Fruit fly (Drosophila melanogaster) whole organism, embryonic: ENCODE results near the gene CG12310.
A peak's percentile ranks its signal among the peaks of the same experiment; 100 is the strongest.

Experiments used
- Adf1 ChIP-seq: fragments of 200-800 bp; sonication (Bioruptor generic); IDR thresholded peaks from 2 replicates; pipeline ENCODE4 v1.3.6; 2022; ENCODE audit warnings: missing biosample characterization, missing genetic modification characterization
- Aef1 ChIP-seq: fragments of 200-800 bp; sonication (Bioruptor generic); IDR thresholded peaks from 3 replicates; pipeline ENCODE4 v1.3.6; 2022; ENCODE audit warnings: missing biosample characterization, missing genetic modification characterization
- Asciz ChIP-seq: fragments of 200-800 bp; sonication (Bioruptor generic); optimal IDR thresholded peaks from 2 replicates; lab custom pipeline; 2017; ENCODE audit warnings: missing biosample characterization, mild to moderate bottlenecking, missing genetic modification characterization, missing genetic modification reagents
- B-H1 ChIP-seq: fragments of 200-800 bp; sonication (Bioruptor generic); IDR thresholded peaks from 3 replicates; pipeline ENCODE4 v1.3.6; 2022; ENCODE audit warnings: missing biosample characterization, missing genetic modification characterization
- CG11247 ChIP-seq: fragments of 200-800 bp; sonication (Bioruptor generic); IDR thresholded peaks from 2 replicates; pipeline ENCODE4 v1.3.6; 2022; ENCODE audit warnings: missing biosample characterization, missing genetic modification characterization
- CG15269 ChIP-seq: fragments of 200-800 bp; sonication (Bioruptor generic); optimal IDR thresholded peaks from 2 replicates; lab custom pipeline; 2018; ENCODE audit warnings: missing biosample characterization, mild to moderate bottlenecking, missing genetic modification characterization, moderate library complexity
- CG15696 ChIP-seq: fragments of 200-800 bp; sonication (Bioruptor generic); optimal IDR thresholded peaks from 2 replicates; lab custom pipeline; 2019; ENCODE audit warnings: missing biosample characterization, mild to moderate bottlenecking, missing genetic modification characterization, moderate library complexity
- CG1602 ChIP-seq: fragments of 200-800 bp; sonication (Bioruptor generic); optimal IDR thresholded peaks from 3 replicates; lab custom pipeline; 2016; ENCODE audit warnings: missing biosample characterization, missing genetic modification characterization
- CG16779 ChIP-seq: fragments of 200-800 bp; sonication (Bioruptor generic); IDR thresholded peaks from 2 replicates; pipeline ENCODE4 v1.3.6; 2022; ENCODE audit warnings: missing biosample characterization, missing genetic modification characterization
- CG16815 ChIP-seq: fragments of 200-800 bp; sonication (Bioruptor generic); optimal IDR thresholded peaks from 3 replicates; lab custom pipeline; 2017; ENCODE audit warnings: missing biosample characterization, mild to moderate bottlenecking, missing genetic modification characterization
- CG17802 ChIP-seq: fragments of 200-800 bp; sonication (Bioruptor generic); optimal IDR thresholded peaks from 2 replicates; lab custom pipeline; 2018; ENCODE audit warnings: missing biosample characterization, mild to moderate bottlenecking, missing genetic modification characterization, moderate library complexity
- CG2120 ChIP-seq: fragments of 200-800 bp; sonication (Bioruptor generic); optimal IDR thresholded peaks from 3 replicates; lab custom pipeline; 2016; ENCODE audit warnings: missing biosample characterization, missing genetic modification characterization
- CG30020 ChIP-seq: fragments of 200-800 bp; optimal IDR thresholded peaks from 2 replicates; lab custom pipeline; 2019; ENCODE audit warnings: missing biosample characterization, mild to moderate bottlenecking, missing genetic modification characterization, moderate library complexity
- CG31224 ChIP-seq: fragments of 200-800 bp; sonication (Bioruptor generic); IDR thresholded peaks from 2 replicates; pipeline ENCODE4 v1.3.6; 2022; ENCODE audit warnings: missing biosample characterization, missing genetic modification characterization
- CG33557 ChIP-seq: fragments of 200-800 bp; sonication (Bioruptor generic); optimal IDR thresholded peaks from 2 replicates; lab custom pipeline; 2019; ENCODE audit warnings: missing biosample characterization, mild to moderate bottlenecking, missing genetic modification characterization, moderate library complexity
- CG4404 ChIP-seq: fragments of 200-800 bp; sonication (Bioruptor generic); IDR thresholded peaks from 2 replicates; pipeline ENCODE4 v1.3.6; 2022; ENCODE audit warnings: missing biosample characterization, missing genetic modification characterization
- CG4854 ChIP-seq: fragments of 200-800 bp; sonication (Bioruptor generic); optimal IDR thresholded peaks from 2 replicates; lab custom pipeline; 2016; ENCODE audit warnings: missing biosample characterization, missing genetic modification characterization, inconsistent platforms
- CG7271 ChIP-seq: fragments of 200-800 bp; sonication (Bioruptor generic); optimal IDR thresholded peaks from 2 replicates; lab custom pipeline; 2018; ENCODE audit warnings: missing biosample characterization, mild to moderate bottlenecking, missing genetic modification characterization, moderate library complexity
- CG7372 ChIP-seq: fragments of 200-800 bp; sonication (Bioruptor generic); IDR thresholded peaks from 2 replicates; pipeline ENCODE4 v1.3.6; 2022; ENCODE audit warnings: missing biosample characterization, missing genetic modification characterization
- Dek ChIP-seq: fragments of 200-800 bp; sonication (Bioruptor generic); optimal IDR thresholded peaks from 3 replicates; lab custom pipeline; 2019; ENCODE audit warnings: missing biosample characterization, mild to moderate bottlenecking, missing genetic modification characterization, moderate library complexity
- Dll ChIP-seq: fragments of 200-800 bp; sonication (Bioruptor generic); IDR thresholded peaks from 4 replicates; pipeline ENCODE4 v1.3.6; 2022; ENCODE audit warnings: missing biosample characterization, missing genetic modification characterization; ENCODE audit not compliant: partially characterized antibody
- Doc2 ChIP-seq: fragments of 200-800 bp; sonication (Bioruptor generic); IDR thresholded peaks from 2 replicates; pipeline ENCODE4 v1.3.6; 2022; ENCODE audit warnings: missing biosample characterization, missing genetic modification characterization
- Hand ChIP-seq: fragments of 200-800 bp; sonication (Bioruptor generic); optimal IDR thresholded peaks from 2 replicates; lab custom pipeline; 2017; ENCODE audit warnings: mild to moderate bottlenecking, missing biosample characterization, missing genetic modification reagents, missing genetic modification characterization
- Lim3 ChIP-seq: fragments of 200-800 bp; sonication (Bioruptor generic); IDR thresholded peaks from 2 replicates; pipeline ENCODE4 v1.3.6; 2022; ENCODE audit warnings: missing biosample characterization, missing genetic modification characterization
- NK7.1 ChIP-seq: fragments of 200-800 bp; sonication (Bioruptor generic); optimal IDR thresholded peaks from 3 replicates; lab custom pipeline; 2016; ENCODE audit warnings: missing biosample characterization, missing genetic modification characterization
- Ptx1 ChIP-seq: fragments of 200-800 bp; sonication (Bioruptor generic); IDR thresholded peaks from 2 replicates; pipeline ENCODE4 v1.3.6; 2022; ENCODE audit warnings: missing biosample characterization, missing genetic modification characterization
- Scr ChIP-seq: fragments of 200-800 bp; sonication (Bioruptor generic); IDR thresholded peaks from 2 replicates; pipeline ENCODE4 v1.3.6; 2022; ENCODE audit warnings: missing biosample characterization, missing genetic modification characterization; ENCODE audit not compliant: partially characterized antibody
- bcd ChIP-seq: fragments of 200-800 bp; sonication (Bioruptor generic); optimal IDR thresholded peaks from 2 replicates; lab custom pipeline; 2017; ENCODE audit warnings: missing biosample characterization, mild to moderate bottlenecking, missing genetic modification characterization
- bsh ChIP-seq, 2 experiments: fragments of 200-800 bp; sonication (Bioruptor generic); optimal IDR thresholded peaks; 2 replicates each; lab custom pipeline; 2017 to 2018; ENCODE audit warnings: mild to moderate bottlenecking in 2 of 2, missing biosample characterization in 2 of 2, missing genetic modification characterization in 2 of 2, moderate library complexity in 1 of 2
- cato ChIP-seq: fragments of 200-800 bp; sonication (Bioruptor generic); optimal IDR thresholded peaks from 2 replicates; lab custom pipeline; 2016; ENCODE audit warnings: missing biosample characterization, missing genetic modification characterization, borderline replicate concordance
- chm ChIP-seq: fragments of 200-800 bp; sonication (Bioruptor generic); IDR thresholded peaks from 2 replicates; pipeline ENCODE4 v1.3.6; 2022; ENCODE audit warnings: missing biosample characterization, missing genetic modification characterization
- croc ChIP-seq: fragments of 200-800 bp; sonication (Bioruptor generic); conservative IDR thresholded peaks from 3 replicates; pipeline ENCODE4 v1.3.6; 2022; ENCODE audit warnings: missing biosample characterization, missing genetic modification characterization
- danr ChIP-seq: fragments of 200-800 bp; sonication (Bioruptor generic); IDR thresholded peaks from 2 replicates; pipeline ENCODE4 v1.3.6; 2022; ENCODE audit warnings: missing biosample characterization, missing genetic modification characterization
- fd96Cb ChIP-seq: fragments of 200-800 bp; sonication (Bioruptor generic); optimal IDR thresholded peaks from 2 replicates; lab custom pipeline; 2018; ENCODE audit warnings: missing biosample characterization, mild to moderate bottlenecking, missing genetic modification characterization, moderate library complexity
- gem ChIP-seq: fragments of 200-800 bp; sonication (Bioruptor generic); optimal IDR thresholded peaks from 2 replicates; lab custom pipeline; 2019; ENCODE audit warnings: missing biosample characterization, mild to moderate bottlenecking, missing genetic modification characterization, moderate library complexity
- jigr1 ChIP-seq: fragments of 200-800 bp; sonication (Bioruptor generic); IDR thresholded peaks from 3 replicates; pipeline ENCODE4 v1.3.6; 2022; ENCODE audit warnings: missing biosample characterization, missing genetic modification characterization
- lilli ChIP-seq: fragments of 200-800 bp; sonication (Bioruptor generic); optimal IDR thresholded peaks from 3 replicates; lab custom pipeline; 2016; ENCODE audit warnings: missing biosample characterization, missing genetic modification characterization
- mirr ChIP-seq: fragments of 200-800 bp; sonication (Bioruptor generic); optimal IDR thresholded peaks from 3 replicates; lab custom pipeline; 2018; ENCODE audit warnings: missing biosample characterization, mild to moderate bottlenecking, missing genetic modification characterization
- nau ChIP-seq: fragments of 200-800 bp; sonication (Bioruptor generic); optimal IDR thresholded peaks from 3 replicates; lab custom pipeline; 2017; ENCODE audit warnings: missing biosample characterization, mild to moderate bottlenecking, missing genetic modification characterization, missing genetic modification reagents
- ranshi ChIP-seq: fragments of 200-800 bp; sonication (Bioruptor generic); IDR thresholded peaks from 2 replicates; pipeline ENCODE4 v1.3.6; 2022; ENCODE audit warnings: missing biosample characterization, missing genetic modification characterization
- row ChIP-seq: fragments of 200-800 bp; sonication (Bioruptor generic); IDR thresholded peaks from 3 replicates; pipeline ENCODE4 v1.3.6; 2022; ENCODE audit warnings: missing biosample characterization, missing genetic modification characterization
- run ChIP-seq: fragments of 200-800 bp; sonication (Bioruptor generic); optimal IDR thresholded peaks from 3 replicates; lab custom pipeline; 2018; ENCODE audit warnings: missing biosample characterization, mild to moderate bottlenecking, missing genetic modification characterization
- scrt ChIP-seq: fragments of 200-800 bp; sonication (Bioruptor generic); optimal IDR thresholded peaks from 2 replicates; lab custom pipeline; 2018; ENCODE audit warnings: missing biosample characterization, mild to moderate bottlenecking, missing genetic modification characterization, moderate library complexity
- sna ChIP-seq: fragments of 200-800 bp; sonication (Bioruptor generic); IDR thresholded peaks from 2 replicates; pipeline ENCODE4 v1.3.6; 2022; ENCODE audit warnings: missing biosample characterization, missing genetic modification characterization; ENCODE audit not compliant: partially characterized antibody
- sob ChIP-seq: fragments of 200-800 bp; sonication (Bioruptor generic); IDR thresholded peaks from 2 replicates; pipeline ENCODE4 v1.3.6; 2022; ENCODE audit warnings: missing biosample characterization, missing genetic modification characterization
- sqz ChIP-seq: fragments of 200-800 bp; sonication (Bioruptor generic); optimal IDR thresholded peaks from 3 replicates; lab custom pipeline; 2018; ENCODE audit warnings: missing biosample characterization, mild to moderate bottlenecking, missing genetic modification characterization
- tin ChIP-seq: fragments of 200-800 bp; sonication (Bioruptor generic); optimal IDR thresholded peaks from 3 replicates; lab custom pipeline; 2016; ENCODE audit warnings: missing biosample characterization, missing genetic modification characterization
- wdn ChIP-seq: fragments of 200-800 bp; sonication (Bioruptor generic); IDR thresholded peaks from 2 replicates; pipeline ENCODE4 v1.3.6; 2022; ENCODE audit warnings: missing biosample characterization, missing genetic modification characterization
- wek ChIP-seq: fragments of 200-800 bp; sonication (Bioruptor generic); optimal IDR thresholded peaks from 3 replicates; lab custom pipeline; 2018; ENCODE audit warnings: missing biosample characterization, mild to moderate bottlenecking, missing genetic modification characterization, moderate library complexity

The CG12310 gene

DNA sequence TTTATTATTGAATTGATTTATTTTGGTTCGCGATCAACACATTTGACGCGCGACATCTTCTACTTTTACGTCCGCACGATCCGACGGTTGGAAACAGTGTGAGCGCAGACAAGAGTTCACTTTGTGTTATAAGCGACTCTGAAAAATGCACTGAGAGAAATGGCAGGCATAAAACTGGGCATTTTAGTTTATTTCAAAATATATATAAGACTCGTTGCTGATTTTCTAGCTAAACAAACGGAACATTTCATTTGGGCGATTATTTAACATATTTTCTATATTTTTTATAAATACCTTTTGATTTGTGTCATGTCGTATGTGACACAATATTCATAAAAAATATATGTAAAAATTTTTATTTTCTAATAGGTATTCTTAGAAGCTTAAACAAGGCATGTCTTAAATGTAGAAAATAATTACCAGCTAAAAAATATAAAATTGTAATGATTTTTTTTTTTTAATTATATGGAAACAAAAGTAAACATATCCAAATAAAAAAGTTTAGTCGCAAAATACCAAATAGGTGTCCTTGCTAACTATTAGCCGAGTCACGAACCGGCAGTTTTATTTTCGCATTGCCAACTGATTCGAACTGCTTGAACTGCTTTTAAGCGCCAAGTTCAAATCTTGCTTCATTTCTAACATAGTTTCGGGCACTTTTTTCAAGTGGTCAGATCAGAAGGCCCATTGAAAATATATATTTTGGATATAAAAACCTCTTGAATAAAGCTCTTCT, 36.5 kb downstream of the CG12310 start, which contains the start of gene Reck (continued):
- TF ChIP-seq row (peak; percentile 79), CG4404 (GFP tag; lab: Robert Waterston, UW) (no peak), Ptx1 (GFP tag; lab: Robert Waterston, UW) (peak; percentile 68), Dll (GFP tag; lab: Robert Waterston, UW) (no peak), CG16815 (peak; percentile 59), fd96Cb (tag; lab: Kevin White, UChicago) (peak; percentile 88), bsh (GFP tag; optimal IDR thresholded peaks at IDR 0.05; lab: Kevin White, UChicago) (peak; percentile 77 to 89), CG33557 (GFP tag; lab: Kevin White, UChicago) (peak; percentile 59), Doc2 (GFP tag; lab: Robert Waterston, UW) (no peak), scrt (GFP tag; lab: Kevin White, UChicago) (peak; percentile 74), CG15696 (tag; lab: Kevin White, UChicago) (peak; percentile 69), sqz (GFP tag; lab: Kevin White, UChicago) (peak; percentile 74), lilli (GFP tag; lab: Kevin White, UChicago) (peak; percentile 71), CG7372 (GFP tag; lab: Robert Waterston, UW) (peak; percentile 59), CG30020 (tag; lab: Kevin White, UChicago) (no peak), ranshi (peak; percentile 83), danr (GFP tag; lab: Robert Waterston, UW) (no peak), Scr (GFP tag; lab: Robert Waterston, UW) (no peak), wek (no peak), sob (GFP tag; lab: Robert Waterston, UW) (peak; percentile 64), Hand (GFP tag; lab: Kevin White, UChicago) (peak; percentile 42), cato (peak; percentile 43), Lim3 (GFP tag; lab: Robert Waterston, UW) (no peak), bcd (peak; percentile 77), B-H1 (GFP tag; lab: Robert Waterston, UW) (peak; percentile 77; the same call in 2 of the 3 replicates), tin (peak; percentile 84), Dek (tag; lab: Kevin White, UChicago) (peak; percentile 27), mirr (GFP tag; lab: Kevin White, UChicago) (no peak), CG17802 (tag; lab: Kevin White, UChicago) (peak; percentile 50), nau (GFP tag; lab: Kevin White, UChicago) (peak; percentile 73), jigr1 (GFP tag; lab: Robert Waterston, UW) (no peak), CG7271 (tag; lab: Kevin White, UChicago) (peak; percentile 85), CG11247 (peak; percentile 73), Adf1 (GFP tag; lab: Robert Waterston, UW) (peak; percentile 37; the same call in 1 of the 2 replicates), croc (GFP tag; lab: Robert Waterston, UW) (peak; percentile 38; the same call in 1 of the 3 replicates), CG4854 (GFP tag; lab: Kevin White, UChicago) (peak; percentile 81), NK7.1 (GFP tag; lab: Kevin White, UChicago) (peak; percentile 16), CG2120 (GFP tag; lab: Kevin White, UChicago) (peak; percentile 66), sna (GFP tag; lab: Robert Waterston, UW) (no peak), chm (GFP tag; lab: Robert Waterston, UW) (peak; percentile 92), CG1602 (peak; percentile 71), CG15269 (tag; lab: Kevin White, UChicago) (peak; percentile 83), run (peak; percentile 69), gem (tag; lab: Kevin White, UChicago) (peak; percentile 90), CG16779 (GFP tag; lab: Robert Waterston, UW) (0 out of 2 replicates have a peak, but pooled peaks have one; percentile 11), Aef1 (GFP tag; lab: Robert Waterston, UW) (peak; percentile 73), Asciz (GFP tag; lab: Kevin White, UChicago) (peak; percentile 83), wdn (GFP tag; lab: Robert Waterston, UW) (no peak), CG31224 (peak; percentile 55)
